Worm (Caenorhabditis elegans) whole organism, midembryonic: ENCODE data around the gene nhr-103.

ENCODE experiments used
- T22C8.4 ChIP-seq: fragments of 200-800 bp; sonication (Bioruptor generic); IDR thresholded peaks from 2 replicates; pipeline ENCODE4 v1.3.6; 2022; ENCODE audit warnings: missing genetic modification characterization, missing compliant biosample characterization
- cog-1 ChIP-seq: sonication (generic microtip); optimal IDR thresholded peaks from 2 replicates; lab custom pipeline; 2016; ENCODE audit warnings: missing genetic modification characterization, missing compliant biosample characterization
- flt-1 ChIP-seq: fragments of 200-800 bp; sonication (Bioruptor generic); IDR thresholded peaks from 2 replicates; pipeline ENCODE4 v1.3.6; 2022; ENCODE audit warnings: missing genetic modification characterization, missing compliant biosample characterization
- klf-2 ChIP-seq: fragments of 200-800 bp; sonication (Bioruptor generic); conservative IDR thresholded peaks from 2 replicates; pipeline ENCODE4 v1.3.6; 2022; ENCODE audit warnings: missing genetic modification reagents, missing genetic modification characterization, missing compliant biosample characterization
- med-1 ChIP-seq: sonication (generic microtip); optimal IDR thresholded peaks from 2 replicates; lab custom pipeline; 2017; ENCODE audit warnings: missing genetic modification characterization, mild to moderate bottlenecking, missing compliant biosample characterization, antibody characterized with exemption, missing genetic modification reagents; ENCODE audit not compliant: insufficient read depth
- ref-1 ChIP-seq: fragments of 200-800 bp; sonication (Bioruptor generic); conservative IDR thresholded peaks from 2 replicates; pipeline ENCODE4 v1.3.6; 2022; ENCODE audit warnings: missing genetic modification reagents, missing genetic modification characterization, missing compliant biosample characterization
- tab-1 ChIP-seq: fragments of 200-800 bp; sonication (Bioruptor generic); IDR thresholded peaks from 2 replicates; pipeline ENCODE4 v1.3.6; 2022; ENCODE audit warnings: missing genetic modification characterization, missing compliant biosample characterization
- ztf-23 ChIP-seq: fragments of 200-800 bp; sonication (Bioruptor generic); IDR thresholded peaks from 2 replicates; pipeline ENCODE4 v1.3.6; 2022; ENCODE audit warnings: missing genetic modification reagents, missing genetic modification characterization, missing compliant biosample characterization
- ztf-29 ChIP-seq: fragments of 200-800 bp; sonication (Bioruptor generic); IDR thresholded peaks from 2 replicates; pipeline ENCODE4 v1.3.6; 2022; ENCODE audit warnings: missing genetic modification reagents, missing genetic modification characterization, missing compliant biosample characterization

DNA sequence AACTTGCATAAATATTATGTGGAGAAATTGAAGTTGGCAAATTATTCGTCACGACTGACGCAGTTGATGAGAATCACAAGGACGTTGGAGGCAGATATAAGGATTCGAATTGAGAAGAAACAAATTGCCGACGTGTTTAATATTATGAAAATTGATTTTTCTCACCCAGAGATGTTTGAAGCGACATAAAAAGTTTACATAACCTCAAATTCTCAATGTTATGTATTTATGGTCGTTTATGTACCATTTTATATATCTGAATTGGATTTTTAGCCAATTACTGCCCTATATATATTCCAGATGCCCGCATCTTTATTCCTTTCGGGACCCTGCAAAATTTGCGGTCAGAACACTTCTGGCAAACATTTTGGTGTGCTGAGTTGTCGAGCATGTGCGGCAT is 3.6 kb downstream of the nhr-103 start, which contains the start of gene nhr-126:
- TF ChIP-seq T22C8.4 (no peak), ztf-29 (no peak), ztf-23 (no peak), tab-1 (no peak), klf-2 (GFP tag; lab: Robert Waterston, UW) (no peak), flt-1 (no peak), ref-1 (no peak), cog-1 (tag; lab: Kevin White, UChicago) (no peak), med-1 (GFP tag; lab: Kevin White, UChicago) (no peak)
